Worm (Caenorhabditis elegans): Measurements from ENCODE around the gene elo-8.

ce11 chrIII:11248897-11249296, 17.0 kb upstream of the elo-8 start:
- TF ChIP-seq rnt-1 (tag; optimal IDR thresholded peaks at IDR 0.05) (no peak), elt-2 (tag; optimal IDR thresholded peaks at IDR 0.05) (no peak), dmd-4 (tag; optimal IDR thresholded peaks at IDR 0.05; ENCODE audit: borderline replicate concordance) (no peak), nhr-11 (tag; optimal IDR thresholded peaks at IDR 0.05) (no peak)
